Worm (Caenorhabditis elegans) whole organism, young adult: ENCODE results near the gene fbxa-26.

Source experiments
- F49E8.2 ChIP-seq: sonication (generic microtip); optimal IDR thresholded peaks from 3 replicates; lab custom pipeline; 2017; ENCODE audit warnings: missing genetic modification characterization, mild to moderate bottlenecking, missing compliant biosample characterization, antibody characterized with exemption, moderate library complexity; ENCODE audit not compliant: insufficient read depth
- ama-1 ChIP-seq, 3 experiments: fragments of 150-350 bp in 1 of 3; sonication (generic microtip) in 2 of 3; optimal IDR thresholded peaks; 2 replicates each; lab custom pipeline; 2014 to 2018; ENCODE audit warnings: missing biosample characterization in 2 of 3, missing genetic modification characterization in 2 of 3, missing genetic modification reagents in 2 of 3
- bed-1 ChIP-seq: fragments of 200-800 bp; sonication (Bioruptor generic); IDR thresholded peaks from 2 replicates; pipeline ENCODE4 v1.3.6; 2022; ENCODE audit warnings: missing genetic modification reagents, missing genetic modification characterization, missing compliant biosample characterization
- ceh-40 ChIP-seq: fragments of 200-800 bp; sonication (Bioruptor generic); IDR thresholded peaks from 2 replicates; pipeline ENCODE4 v1.3.6; 2022; ENCODE audit warnings: missing genetic modification characterization, missing compliant biosample characterization
- him-1 ChIP-seq: sonication (generic microtip); optimal IDR thresholded peaks from 2 replicates; lab custom pipeline; 2016; ENCODE audit warnings: missing genotype, missing genetic modification reagents, missing genetic modification characterization, missing compliant biosample characterization
- hsf-1 ChIP-seq: fragments of 200-800 bp; sonication (Bioruptor generic); IDR thresholded peaks from 2 replicates; pipeline ENCODE4 v1.3.6; 2022; ENCODE audit warnings: missing genetic modification reagents, missing genetic modification characterization, missing compliant biosample characterization
- nfya-1 ChIP-seq: sonication (generic microtip); optimal IDR thresholded peaks from 2 replicates; lab custom pipeline; 2017; ENCODE audit warnings: antibody characterized with exemption, missing compliant biosample characterization, missing genetic modification characterization, borderline replicate concordance; ENCODE audit not compliant: insufficient read depth
- unc-130 ChIP-seq: sonication (generic microtip); optimal IDR thresholded peaks from 2 replicates; lab custom pipeline; 2016; ENCODE audit warnings: missing genetic modification reagents, missing genetic modification characterization, missing compliant biosample characterization
- ztf-6 ChIP-seq: fragments of 200-800 bp; sonication (Bioruptor generic); IDR thresholded peaks from 2 replicates; pipeline ENCODE4 v1.3.6; 2022; ENCODE audit warnings: missing genetic modification reagents, missing genetic modification characterization, missing compliant biosample characterization

ce11 chrIII:1391752-1392151 lies 49.4 kb upstream of the fbxa-26 start, which contains the start of gene pals-17:
- TF ChIP-seq ama-1 (optimal IDR thresholded peaks at IDR 0.05; lab: Kevin White, UChicago) (no peak), ama-1 (GFP tag; optimal IDR thresholded peaks at IDR 0.05; lab: Kevin White, UChicago) (no peak), ztf-6 (no peak), F49E8.2 (tag; lab: Kevin White, UChicago) (no peak), hsf-1 (GFP tag; lab: Robert Waterston, UW) (no peak), bed-1 (no peak), ceh-40 (GFP tag; lab: Robert Waterston, UW) (no peak), him-1 (tag; lab: Kevin White, UChicago) (no peak), unc-130 (GFP tag; lab: Kevin White, UChicago) (no peak), nfya-1 (no peak)
